Worm (Caenorhabditis elegans) whole organism, young adult: Measurements from ENCODE around the gene srz-16.

Source experiments
- C06A6.2 ChIP-seq: fragments of 200-800 bp; sonication (Bioruptor generic); conservative IDR thresholded peaks from 2 replicates; pipeline ENCODE4 v1.3.6; 2022; ENCODE audit warnings: missing genetic modification characterization, missing compliant biosample characterization
- D2030.7 ChIP-seq: fragments of 200-800 bp; sonication (Bioruptor generic); IDR thresholded peaks from 2 replicates; pipeline ENCODE4 v1.3.6; 2022; ENCODE audit warnings: missing genetic modification reagents, missing genetic modification characterization, missing compliant biosample characterization
- F10E7.11 ChIP-seq: sonication (generic microtip); optimal IDR thresholded peaks from 2 replicates; lab custom pipeline; 2017; ENCODE audit warnings: mild to moderate bottlenecking, missing genetic modification characterization, moderate library complexity, missing compliant biosample characterization
- F22D6.2 ChIP-seq: sonication (generic microtip); optimal IDR thresholded peaks from 2 replicates; lab custom pipeline; 2016; ENCODE audit warnings: mild to moderate bottlenecking, missing genetic modification characterization, missing compliant biosample characterization
- F37B4.10 ChIP-seq: fragments of 200-800 bp; sonication (Bioruptor generic); IDR thresholded peaks from 2 replicates; pipeline ENCODE4 v1.3.6; 2022; ENCODE audit warnings: missing genetic modification characterization, missing compliant biosample characterization
- F57A8.1 ChIP-seq: fragments of 200-800 bp; sonication (Bioruptor generic); optimal IDR thresholded peaks from 2 replicates; lab custom pipeline; 2018; ENCODE audit warnings: mild to moderate bottlenecking, missing genetic modification characterization, moderate library complexity, missing compliant biosample characterization
- F57C9.4 ChIP-seq: sonication (generic microtip); optimal IDR thresholded peaks from 2 replicates; lab custom pipeline; 2017; ENCODE audit warnings: mild to moderate bottlenecking, missing genetic modification characterization, missing compliant biosample characterization
- T26A5.8 ChIP-seq: sonication (generic microtip); optimal IDR thresholded peaks from 2 replicates; lab custom pipeline; 2016; ENCODE audit warnings: missing genetic modification characterization, missing compliant biosample characterization
- Y53G8AR.9 ChIP-seq: fragments of 200-800 bp; sonication (Bioruptor generic); conservative IDR thresholded peaks from 2 replicates; pipeline ENCODE4 v1.3.6; 2022; ENCODE audit warnings: missing genetic modification reagents, missing genetic modification characterization, missing compliant biosample characterization
- Y56A3A.18 ChIP-seq: fragments of 200-800 bp; sonication (Bioruptor generic); IDR thresholded peaks from 2 replicates; pipeline ENCODE4 v1.3.6; 2022; ENCODE audit warnings: missing genetic modification reagents, missing genetic modification characterization, missing compliant biosample characterization
- Y67H2A.10 ChIP-seq: fragments of 200-800 bp; sonication (Bioruptor generic); conservative IDR thresholded peaks from 2 replicates; pipeline ENCODE4 v1.3.6; 2022; ENCODE audit warnings: missing genetic modification reagents, missing genetic modification characterization, missing compliant biosample characterization
- ZK185.1 ChIP-seq: sonication (generic microtip); optimal IDR thresholded peaks from 2 replicates; lab custom pipeline; 2016; ENCODE audit warnings: mild to moderate bottlenecking, missing genetic modification characterization, missing compliant biosample characterization; ENCODE audit not compliant: poor library complexity, severe bottlenecking
- akir-1 ChIP-seq: fragments of 200-800 bp; sonication (Bioruptor generic); optimal IDR thresholded peaks from 2 replicates; lab custom pipeline; 2018; ENCODE audit warnings: mild to moderate bottlenecking, missing genetic modification characterization, moderate library complexity, missing compliant biosample characterization
- aptf-2 ChIP-seq: fragments of 200-800 bp; sonication (Bioruptor generic); conservative IDR thresholded peaks from 2 replicates; pipeline ENCODE4 v1.3.6; 2022; ENCODE audit warnings: missing genetic modification reagents, missing genetic modification characterization, missing compliant biosample characterization
- aptf-3 ChIP-seq: fragments of 200-800 bp; sonication (Bioruptor generic); IDR thresholded peaks from 2 replicates; pipeline ENCODE4 v1.3.6; 2022; ENCODE audit warnings: missing genetic modification characterization, missing compliant biosample characterization
- bed-1 ChIP-seq: fragments of 200-800 bp; sonication (Bioruptor generic); IDR thresholded peaks from 2 replicates; pipeline ENCODE4 v1.3.6; 2022; ENCODE audit warnings: missing genetic modification reagents, missing genetic modification characterization, missing compliant biosample characterization
- cebp-1 ChIP-seq, 2 experiments: fragments of 200-800 bp in 1 of 2; sonication (Bioruptor generic) in 1 of 2; sonication (generic microtip) in 1 of 2; IDR thresholded peaks in 1 of 2; optimal IDR thresholded peaks in 1 of 2; 2 replicates each; pipeline versions ENCODE4 v1.3.6 to Lab custom; 2017 to 2022; ENCODE audit warnings: missing compliant biosample characterization in 2 of 2, missing genetic modification characterization in 2 of 2, mild to moderate bottlenecking in 1 of 2, missing genetic modification reagents in 1 of 2, moderate library complexity in 1 of 2
- ceh-100 ChIP-seq: fragments of 200-800 bp; sonication (Bioruptor generic); IDR thresholded peaks from 2 replicates; pipeline ENCODE4 v1.3.6; 2022; ENCODE audit warnings: missing genetic modification reagents, missing genetic modification characterization, missing compliant biosample characterization
- ceh-27 ChIP-seq: fragments of 200-800 bp; sonication (Bioruptor generic); optimal IDR thresholded peaks from 2 replicates; lab custom pipeline; 2018; ENCODE audit warnings: mild to moderate bottlenecking, missing genetic modification characterization, moderate library complexity, missing compliant biosample characterization
- ceh-79 ChIP-seq: sonication (generic microtip); optimal IDR thresholded peaks from 2 replicates; lab custom pipeline; 2017; ENCODE audit warnings: mild to moderate bottlenecking, missing genetic modification characterization, missing compliant biosample characterization
- ceh-91 ChIP-seq: fragments of 200-800 bp; sonication (Bioruptor generic); IDR thresholded peaks from 2 replicates; pipeline ENCODE4 v1.3.6; 2022; ENCODE audit warnings: missing genetic modification reagents, missing genetic modification characterization, missing compliant biosample characterization
- egl-18 ChIP-seq: fragments of 200-800 bp; sonication (Bioruptor generic); IDR thresholded peaks from 2 replicates; pipeline ENCODE4 v1.3.6; 2022; ENCODE audit warnings: missing genetic modification reagents, missing genetic modification characterization, missing compliant biosample characterization
- ekl-4 ChIP-seq: fragments of 200-800 bp; sonication (Bioruptor generic); IDR thresholded peaks from 2 replicates; pipeline ENCODE4 v1.3.6; 2022; ENCODE audit warnings: missing genetic modification reagents, missing genetic modification characterization, missing compliant biosample characterization
- fkh-3 ChIP-seq: sonication (generic microtip); optimal IDR thresholded peaks from 2 replicates; lab custom pipeline; 2016; ENCODE audit warnings: mild to moderate bottlenecking, missing genetic modification characterization, missing compliant biosample characterization
- gei-17 ChIP-seq: fragments of 200-800 bp; sonication (Bioruptor generic); optimal IDR thresholded peaks from 2 replicates; lab custom pipeline; 2018; ENCODE audit warnings: mild to moderate bottlenecking, missing genetic modification characterization, missing compliant biosample characterization
- hlh-12 ChIP-seq: sonication (generic microtip); optimal IDR thresholded peaks from 2 replicates; lab custom pipeline; 2016; ENCODE audit warnings: missing genetic modification characterization, missing compliant biosample characterization
- hsf-1 ChIP-seq: fragments of 200-800 bp; sonication (Bioruptor generic); IDR thresholded peaks from 2 replicates; pipeline ENCODE4 v1.3.6; 2022; ENCODE audit warnings: missing genetic modification reagents, missing genetic modification characterization, missing compliant biosample characterization
- lin-26 ChIP-seq: fragments of 200-800 bp; sonication (Bioruptor generic); IDR thresholded peaks from 2 replicates; pipeline ENCODE4 v1.3.6; 2022; ENCODE audit warnings: missing genetic modification reagents, missing genetic modification characterization, missing compliant biosample characterization
- lir-1 ChIP-seq: fragments of 200-800 bp; sonication (Bioruptor generic); conservative IDR thresholded peaks from 2 replicates; pipeline ENCODE4 v1.3.6; 2022; ENCODE audit warnings: missing genetic modification reagents, missing genetic modification characterization, missing compliant biosample characterization
- lsl-1 ChIP-seq: fragments of 200-800 bp; sonication (Bioruptor generic); optimal IDR thresholded peaks from 2 replicates; lab custom pipeline; 2018; ENCODE audit warnings: mild to moderate bottlenecking, missing genetic modification characterization, moderate library complexity, missing compliant biosample characterization
- madf-8 ChIP-seq: fragments of 200-800 bp; sonication (Bioruptor generic); conservative IDR thresholded peaks from 2 replicates; pipeline ENCODE4 v1.3.6; 2022; ENCODE audit warnings: missing genetic modification reagents, missing genetic modification characterization, missing compliant biosample characterization
- mcd-1 ChIP-seq: fragments of 200-800 bp; sonication (Bioruptor generic); IDR thresholded peaks from 2 replicates; pipeline ENCODE4 v1.3.6; 2022; ENCODE audit warnings: missing genetic modification reagents, missing genetic modification characterization, missing compliant biosample characterization
- mxl-1 ChIP-seq: sonication (generic microtip); optimal IDR thresholded peaks from 2 replicates; lab custom pipeline; 2016; ENCODE audit warnings: missing genetic modification characterization, missing compliant biosample characterization
- nfyb-1 ChIP-seq: fragments of 200-800 bp; sonication (Bioruptor generic); IDR thresholded peaks from 2 replicates; pipeline ENCODE4 v1.3.6; 2022; ENCODE audit warnings: missing genetic modification reagents, missing genetic modification characterization, missing compliant biosample characterization
- nhr-120 ChIP-seq: fragments of 200-800 bp; sonication (Bioruptor generic); IDR thresholded peaks from 2 replicates; pipeline ENCODE4 v1.3.6; 2022; ENCODE audit warnings: missing genetic modification characterization, missing compliant biosample characterization
- nhr-179 ChIP-seq: sonication (generic microtip); optimal IDR thresholded peaks from 2 replicates; lab custom pipeline; 2016; ENCODE audit warnings: mild to moderate bottlenecking, missing genetic modification characterization, missing compliant biosample characterization
- nhr-27 ChIP-seq: fragments of 200-800 bp; sonication (Bioruptor generic); optimal IDR thresholded peaks from 2 replicates; lab custom pipeline; 2018; ENCODE audit warnings: mild to moderate bottlenecking, missing genetic modification characterization, moderate library complexity, missing compliant biosample characterization
- nhr-80 ChIP-seq: sonication (generic microtip); optimal IDR thresholded peaks from 2 replicates; lab custom pipeline; 2016; ENCODE audit warnings: missing genetic modification characterization, missing compliant biosample characterization
- pha-4 ChIP-seq: fragments of 150-350 bp; sonication (generic microtip); optimal IDR thresholded peaks from 2 replicates; lab custom pipeline; 2014; ENCODE audit warnings: missing biosample characterization, missing genetic modification reagents, missing genetic modification characterization
- rcor-1 ChIP-seq: fragments of 200-800 bp; sonication (Bioruptor generic); IDR thresholded peaks from 2 replicates; pipeline ENCODE4 v1.3.6; 2022; ENCODE audit warnings: missing genetic modification reagents, missing genetic modification characterization, missing compliant biosample characterization
- rec-8 ChIP-seq, 2 experiments: sonication (generic microtip); optimal IDR thresholded peaks; 2 replicates each; lab custom pipeline; 2016; ENCODE audit warnings: mild to moderate bottlenecking in 2 of 2, missing genetic modification characterization in 2 of 2, missing genetic modification reagents in 2 of 2, missing genotype in 2 of 2, missing biosample characterization in 1 of 2, missing compliant biosample characterization in 1 of 2, moderate library complexity in 1 of 2
- sdz-38 ChIP-seq: sonication (generic microtip); optimal IDR thresholded peaks from 2 replicates; lab custom pipeline; 2016; ENCODE audit warnings: missing genotype, missing genetic modification characterization, missing compliant biosample characterization
- snpc-1.3 ChIP-seq: sonication (generic microtip); optimal IDR thresholded peaks from 2 replicates; lab custom pipeline; 2017; ENCODE audit warnings: missing genetic modification characterization, mild to moderate bottlenecking, missing compliant biosample characterization, antibody characterized with exemption, moderate library complexity, missing genotype, missing genetic modification reagents; ENCODE audit not compliant: insufficient read depth
- tlf-1 ChIP-seq: fragments of 200-800 bp; sonication (Bioruptor generic); optimal IDR thresholded peaks from 2 replicates; lab custom pipeline; 2018; ENCODE audit warnings: mild to moderate bottlenecking, missing genetic modification characterization, missing compliant biosample characterization
- unc-130 ChIP-seq: sonication (generic microtip); optimal IDR thresholded peaks from 2 replicates; lab custom pipeline; 2016; ENCODE audit warnings: missing genetic modification reagents, missing genetic modification characterization, missing compliant biosample characterization
- unc-62 ChIP-seq: fragments of 150-350 bp; optimal IDR thresholded peaks from 2 replicates; lab custom pipeline; 2014; ENCODE audit warnings: missing biosample characterization, missing genetic modification reagents, missing genetic modification characterization
- ztf-25 ChIP-seq: fragments of 200-800 bp; sonication (Bioruptor generic); IDR thresholded peaks from 2 replicates; pipeline ENCODE4 v1.3.6; 2022; ENCODE audit warnings: missing genetic modification reagents, missing genetic modification characterization, missing compliant biosample characterization
- ztf-26 ChIP-seq: sonication (generic microtip); optimal IDR thresholded peaks from 2 replicates; lab custom pipeline; 2017; ENCODE audit warnings: missing genetic modification characterization, missing compliant biosample characterization
- ztf-28 ChIP-seq: fragments of 200-800 bp; sonication (Bioruptor generic); IDR thresholded peaks from 2 replicates; pipeline ENCODE4 v1.3.6; 2022; ENCODE audit warnings: missing genetic modification reagents, missing genetic modification characterization, missing compliant biosample characterization

srz-16 gene

ce11 chrV:20161781-20162289 lies 24.6 kb downstream of the srz-16 start:
- TF ChIP-seq T26A5.8 (no peak), nfyb-1 (GFP tag; lab: Robert Waterston, UW) (0 out of 2 replicates have a peak, but pooled peaks have one; percentile 22), mcd-1 (no peak), F22D6.2 (tag; lab: Kevin White, UChicago) (no peak), aptf-3 (GFP tag; lab: Robert Waterston, UW) (no peak), ztf-28 (GFP tag; lab: Robert Waterston, UW) (no peak), aptf-2 (GFP tag; lab: Robert Waterston, UW) (no peak), cebp-1 (GFP tag; IDR thresholded peaks at IDR 0.05; lab: Robert Waterston, UW) (no peak), cebp-1 (tag; optimal IDR thresholded peaks at IDR 0.05; lab: Kevin White, UChicago) (no peak), ceh-79 (tag; lab: Kevin White, UChicago) (no peak), rec-8 (tag; optimal IDR thresholded peaks at IDR 0.05; lab: Kevin White, UChicago) (no peak), hlh-12 (no peak), unc-130 (GFP tag; lab: Kevin White, UChicago) (no peak), ztf-26 (tag; lab: Kevin White, UChicago) (no peak), ZK185.1 (tag; lab: Kevin White, UChicago) (no peak), Y53G8AR.9 (GFP tag; lab: Robert Waterston, UW) (0 out of 2 replicates have a peak, but pooled peaks have one; percentile 82), ceh-27 (no peak), rcor-1 (GFP tag; lab: Robert Waterston, UW) (no peak), lin-26 (GFP tag; lab: Robert Waterston, UW) (no peak), F57A8.1 (GFP tag; lab: Kevin White, UChicago) (no peak), nhr-120 (GFP tag; lab: Robert Waterston, UW) (no peak), akir-1 (GFP tag; lab: Kevin White, UChicago) (no peak), ztf-25 (GFP tag; lab: Robert Waterston, UW) (no peak), nhr-179 (no peak), F37B4.10 (GFP tag; lab: Robert Waterston, UW) (no peak), mxl-1 (no peak), fkh-3 (tag; lab: Kevin White, UChicago) (peak; percentile 14), ceh-91 (GFP tag; lab: Robert Waterston, UW) (no peak), madf-8 (GFP tag; lab: Robert Waterston, UW) (no peak), D2030.7 (GFP tag; lab: Robert Waterston, UW) (no peak), sdz-38 (tag; lab: Kevin White, UChicago) (no peak), nhr-27 (tag; lab: Kevin White, UChicago) (no peak), nhr-80 (tag; lab: Kevin White, UChicago) (no peak), tlf-1 (GFP tag; lab: Kevin White, UChicago) (peak; percentile 37), gei-17 (GFP tag; lab: Kevin White, UChicago) (peak; percentile 10), lsl-1 (no peak), lir-1 (GFP tag; lab: Robert Waterston, UW) (no peak), C06A6.2 (GFP tag; lab: Robert Waterston, UW) (no peak), ekl-4 (no peak), F10E7.11 (tag; lab: Kevin White, UChicago) (no peak), Y56A3A.18 (GFP tag; lab: Robert Waterston, UW) (no peak), pha-4 (tag; lab: Kevin White, UChicago) (no peak), unc-62 (no peak), snpc-1.3 (tag; lab: Kevin White, UChicago) (no peak), bed-1 (no peak), Y67H2A.10 (GFP tag; lab: Robert Waterston, UW) (no peak), hsf-1 (GFP tag; lab: Robert Waterston, UW) (no peak), egl-18 (0 out of 2 replicates have a peak, but pooled peaks have one; percentile 61), ceh-100 (GFP tag; lab: Robert Waterston, UW) (no peak), F57C9.4 (no peak)
